Fruit fly (Drosophila melanogaster) whole organism, embryonic: ENCODE measurements around the gene wapl.

Source experiments
- CG10274 ChIP-seq: fragments of 200-800 bp; sonication (Bioruptor generic); optimal IDR thresholded peaks from 3 replicates; lab custom pipeline; 2017; ENCODE audit warnings: missing biosample characterization, mild to moderate bottlenecking, missing genetic modification characterization
- CG10321 ChIP-seq: fragments of 200-800 bp; sonication (Bioruptor generic); IDR thresholded peaks from 2 replicates; pipeline ENCODE4 v1.3.6; 2022; ENCODE audit warnings: missing biosample characterization, missing genetic modification characterization
- CG12744 ChIP-seq: fragments of 200-800 bp; sonication (Bioruptor generic); optimal IDR thresholded peaks from 2 replicates; lab custom pipeline; 2016; ENCODE audit warnings: missing biosample characterization, missing genetic modification characterization
- CG13296 ChIP-seq: fragments of 200-800 bp; sonication (Bioruptor generic); optimal IDR thresholded peaks from 3 replicates; lab custom pipeline; 2018; ENCODE audit warnings: missing biosample characterization, mild to moderate bottlenecking, missing genetic modification characterization
- CG14667 ChIP-seq: fragments of 200-800 bp; sonication (Bioruptor generic); IDR thresholded peaks from 2 replicates; pipeline ENCODE4 v1.3.6; 2022; ENCODE audit warnings: missing biosample characterization, missing genetic modification characterization
- CG17829 ChIP-seq: fragments of 200-800 bp; optimal IDR thresholded peaks from 2 replicates; lab custom pipeline; 2019; ENCODE audit warnings: missing biosample characterization, mild to moderate bottlenecking, missing genetic modification characterization, moderate library complexity
- CG2678 ChIP-seq: fragments of 200-800 bp; sonication (Bioruptor generic); optimal IDR thresholded peaks from 3 replicates; lab custom pipeline; 2019; ENCODE audit warnings: missing biosample characterization, mild to moderate bottlenecking, missing genetic modification characterization, moderate library complexity
- CG31365 ChIP-seq: fragments of 200-800 bp; sonication (Bioruptor generic); optimal IDR thresholded peaks from 2 replicates; lab custom pipeline; 2018; ENCODE audit warnings: missing biosample characterization, mild to moderate bottlenecking, missing genetic modification characterization
- CG32532 ChIP-seq: fragments of 200-800 bp; sonication (Bioruptor generic); IDR thresholded peaks from 2 replicates; pipeline ENCODE4 v1.3.6; 2022; ENCODE audit warnings: missing biosample characterization, missing genetic modification characterization
- CG4424 ChIP-seq: fragments of 200-800 bp; sonication (Bioruptor generic); optimal IDR thresholded peaks from 3 replicates; lab custom pipeline; 2016; ENCODE audit warnings: missing biosample characterization, missing genetic modification characterization
- CG7987 ChIP-seq: fragments of 200-800 bp; sonication (Bioruptor generic); optimal IDR thresholded peaks from 2 replicates; lab custom pipeline; 2018; ENCODE audit warnings: missing biosample characterization, mild to moderate bottlenecking, missing genetic modification characterization, moderate library complexity
- CG8290 ChIP-seq, 3 experiments: fragments of 200-800 bp; sonication (Bioruptor generic); optimal IDR thresholded peaks; 2 replicates each; lab custom pipeline; 2016 to 2019; ENCODE audit warnings: missing biosample characterization in 3 of 3, missing genetic modification characterization in 3 of 3, mild to moderate bottlenecking in 2 of 3, moderate library complexity in 1 of 3
- CTCF ChIP-seq: fragments of 200-800 bp; sonication (Bioruptor generic); optimal IDR thresholded peaks from 2 replicates; lab custom pipeline; 2017; ENCODE audit warnings: missing biosample characterization, mild to moderate bottlenecking, missing genetic modification characterization, moderate library complexity
- CrebB ChIP-seq: fragments of 200-800 bp; sonication (Bioruptor generic); optimal IDR thresholded peaks from 3 replicates; lab custom pipeline; 2018; ENCODE audit warnings: missing biosample characterization, mild to moderate bottlenecking, missing genetic modification characterization
- D19A ChIP-seq: fragments of 200-800 bp; optimal IDR thresholded peaks from 3 replicates; lab custom pipeline; 2019; ENCODE audit warnings: missing biosample characterization, mild to moderate bottlenecking, missing genetic modification characterization, moderate library complexity
- Dbx ChIP-seq: fragments of 200-800 bp; sonication (Bioruptor generic); IDR thresholded peaks from 3 replicates; pipeline ENCODE4 v1.3.6; 2022; ENCODE audit warnings: missing biosample characterization, missing genetic modification characterization
- E2f1 ChIP-seq: fragments of 200-800 bp; sonication (Bioruptor generic); IDR thresholded peaks from 2 replicates; pipeline ENCODE4 v1.3.6; 2022; ENCODE audit warnings: missing biosample characterization, missing genetic modification characterization
- E2f2 ChIP-seq: fragments of 200-800 bp; sonication (Bioruptor generic); IDR thresholded peaks from 2 replicates; pipeline ENCODE4 v1.3.6; 2022; ENCODE audit warnings: missing biosample characterization, missing genetic modification characterization
- Fer1 ChIP-seq: fragments of 200-800 bp; sonication (Bioruptor generic); optimal IDR thresholded peaks from 2 replicates; lab custom pipeline; 2017; ENCODE audit warnings: missing biosample characterization, mild to moderate bottlenecking, missing genetic modification characterization
- GATAe ChIP-seq: fragments of 200-800 bp; sonication (Bioruptor generic); conservative IDR thresholded peaks from 2 replicates; pipeline ENCODE4 v1.3.6; 2022; ENCODE audit warnings: missing biosample characterization, missing genetic modification characterization
- Gsc ChIP-seq: fragments of 200-800 bp; sonication (Bioruptor generic); IDR thresholded peaks from 2 replicates; pipeline ENCODE4 v1.3.6; 2022; ENCODE audit warnings: missing biosample characterization, missing genetic modification characterization
- HLHmδ ChIP-seq: fragments of 200-800 bp; sonication (Bioruptor generic); optimal IDR thresholded peaks from 2 replicates; lab custom pipeline; 2018; ENCODE audit warnings: missing biosample characterization, mild to moderate bottlenecking, missing genetic modification characterization, moderate library complexity
- Hey ChIP-seq: fragments of 200-800 bp; sonication (Bioruptor generic); optimal IDR thresholded peaks from 3 replicates; lab custom pipeline; 2018; ENCODE audit warnings: missing biosample characterization, mild to moderate bottlenecking, missing genetic modification characterization
- Hr39 ChIP-seq: fragments of >200 bp; optimal IDR thresholded peaks from 2 replicates; lab custom pipeline; 2017
- Max ChIP-seq: fragments of 200-800 bp; sonication (Bioruptor generic); optimal IDR thresholded peaks from 2 replicates; lab custom pipeline; 2016; ENCODE audit warnings: missing biosample characterization, mild to moderate bottlenecking, missing genetic modification characterization
- Meics ChIP-seq: fragments of 200-800 bp; sonication (Bioruptor generic); optimal IDR thresholded peaks from 2 replicates; lab custom pipeline; 2017; ENCODE audit warnings: missing biosample characterization, mild to moderate bottlenecking, missing genetic modification characterization
- NfI ChIP-seq: fragments of 200-800 bp; sonication (Bioruptor generic); optimal IDR thresholded peaks from 3 replicates; lab custom pipeline; 2018; ENCODE audit warnings: missing biosample characterization, mild to moderate bottlenecking, missing genetic modification characterization, moderate library complexity
- Side ChIP-seq: fragments of 200-800 bp; sonication (Bioruptor generic); optimal IDR thresholded peaks from 2 replicates; lab custom pipeline; 2016; ENCODE audit warnings: missing biosample characterization, missing genetic modification characterization
- Trl ChIP-seq, 3 experiments: fragments of >200 bp in 2 of 3; fragments of 200-800 bp in 1 of 3; sonication (Bioruptor generic) in 1 of 3; optimal IDR thresholded peaks; 2 replicates in 1 of 3; 3 replicates in 2 of 3; lab custom pipeline; 2016 to 2017; ENCODE audit warnings: missing biosample characterization in 1 of 3, missing genetic modification characterization in 1 of 3
- chif ChIP-seq, 2 experiments: fragments of 200-800 bp; sonication (Bioruptor generic); optimal IDR thresholded peaks; 3 replicates each; lab custom pipeline; 2016; ENCODE audit warnings: missing biosample characterization in 2 of 2, missing genetic modification characterization in 2 of 2
- ci ChIP-seq: fragments of 200-800 bp; sonication (Bioruptor generic); IDR thresholded peaks from 3 replicates; pipeline ENCODE4 v1.3.6; 2022; ENCODE audit warnings: missing biosample characterization, missing genetic modification characterization
- crc ChIP-seq: fragments of 200-800 bp; sonication (Bioruptor generic); optimal IDR thresholded peaks from 2 replicates; lab custom pipeline; 2016; ENCODE audit warnings: missing biosample characterization, missing genetic modification characterization
- dimm ChIP-seq: fragments of 200-800 bp; sonication (Bioruptor generic); IDR thresholded peaks from 2 replicates; pipeline ENCODE4 v1.3.6; 2022; ENCODE audit warnings: missing biosample characterization, missing genetic modification characterization
- dm ChIP-seq: fragments of 200-800 bp; sonication (Bioruptor generic); optimal IDR thresholded peaks from 3 replicates; lab custom pipeline; 2016; ENCODE audit warnings: missing biosample characterization, missing genetic modification characterization
- dpn ChIP-seq, 2 experiments: fragments of 200-800 bp; sonication (Bioruptor generic); optimal IDR thresholded peaks; 3 replicates each; lab custom pipeline; 2016; ENCODE audit warnings: missing biosample characterization in 2 of 2, missing genetic modification characterization in 2 of 2
- fu2 ChIP-seq: fragments of 200-800 bp; sonication (Bioruptor generic); optimal IDR thresholded peaks from 2 replicates; lab custom pipeline; 2016; ENCODE audit warnings: missing biosample characterization, missing genetic modification characterization
- gcm ChIP-seq: fragments of 200-800 bp; sonication (Bioruptor generic); optimal IDR thresholded peaks from 2 replicates; lab custom pipeline; 2019; ENCODE audit warnings: missing biosample characterization, mild to moderate bottlenecking, missing genetic modification characterization, moderate library complexity
- grau ChIP-seq: fragments of 200-800 bp; optimal IDR thresholded peaks from 3 replicates; lab custom pipeline; 2019; ENCODE audit warnings: missing biosample characterization, mild to moderate bottlenecking, missing genetic modification characterization, moderate library complexity
- hb ChIP-seq: fragments of 200-800 bp; sonication (Bioruptor generic); IDR thresholded peaks from 3 replicates; pipeline ENCODE4 v1.3.6; 2022; ENCODE audit warnings: missing biosample characterization, missing genetic modification characterization; ENCODE audit not compliant: partially characterized antibody
- jumu ChIP-seq: fragments of 200-800 bp; sonication (Bioruptor generic); optimal IDR thresholded peaks from 3 replicates; lab custom pipeline; 2016; ENCODE audit warnings: missing biosample characterization, missing genetic modification characterization
- lmd ChIP-seq: fragments of 200-800 bp; sonication (Bioruptor generic); IDR thresholded peaks from 2 replicates; pipeline ENCODE4 v1.3.6; 2022; ENCODE audit warnings: missing biosample characterization, missing genetic modification characterization
- lov ChIP-seq, 2 experiments: fragments of 200-800 bp in 1 of 2; fragments of >200 bp in 1 of 2; sonication (Bioruptor generic) in 1 of 2; IDR thresholded peaks in 1 of 2; optimal IDR thresholded peaks in 1 of 2; 2 replicates in 1 of 2; 3 replicates in 1 of 2; pipeline versions ENCODE4 v1.3.6 to Lab custom; 2017 to 2022; ENCODE audit warnings: missing biosample characterization in 1 of 2, missing genetic modification characterization in 1 of 2
- org-1 ChIP-seq: fragments of 200-800 bp; sonication (Bioruptor generic); optimal IDR thresholded peaks from 2 replicates; lab custom pipeline; 2017; ENCODE audit warnings: missing biosample characterization, missing genetic modification characterization
- p53 ChIP-seq: fragments of 200-800 bp; sonication (Bioruptor generic); optimal IDR thresholded peaks from 2 replicates; lab custom pipeline; 2016; ENCODE audit warnings: missing biosample characterization, missing genetic modification characterization
- schlank ChIP-seq: fragments of 200-800 bp; sonication (Bioruptor generic); optimal IDR thresholded peaks from 2 replicates; lab custom pipeline; 2018; ENCODE audit warnings: missing biosample characterization, mild to moderate bottlenecking, missing genetic modification characterization
- sqz ChIP-seq: fragments of 200-800 bp; sonication (Bioruptor generic); optimal IDR thresholded peaks from 3 replicates; lab custom pipeline; 2018; ENCODE audit warnings: missing biosample characterization, mild to moderate bottlenecking, missing genetic modification characterization
- tna ChIP-seq: fragments of 200-800 bp; sonication (Bioruptor generic); IDR thresholded peaks from 2 replicates; pipeline ENCODE4 v1.3.6; 2022; ENCODE audit warnings: missing biosample characterization, missing genetic modification characterization; ENCODE audit not compliant: partially characterized antibody
- vfl ChIP-seq: fragments of 200-800 bp; sonication (Bioruptor generic); optimal IDR thresholded peaks from 2 replicates; lab custom pipeline; 2016; ENCODE audit warnings: missing biosample characterization, missing genetic modification characterization

Gene wapl

dm6 chrX:2123013-2123964, 35.5 kb downstream of the wapl start, which contains the start of gene ph-d (continued):
- TF ChIP-seq dm (GFP tag; lab: Kevin White, UChicago), result peak; percentile 67
- no peak for TF ChIP-seq jumu (GFP tag; lab: Kevin White, UChicago)
- no peak for TF ChIP-seq hb (GFP tag; lab: Robert Waterston, UW)
- TF ChIP-seq vfl (GFP tag; lab: Kevin White, UChicago), result peak; percentile 1
- TF ChIP-seq Meics (GFP tag; lab: Kevin White, UChicago), result peak; percentile 62
- peak; percentile 99 for TF ChIP-seq D19A (tag; lab: Kevin White, UChicago)
- TF ChIP-seq E2f1, result peak; percentile 42; the same call in 1 of the 2 replicates
- peak; percentile 71 to 85 for TF ChIP-seq Trl (optimal IDR thresholded peaks at IDR 0.05; lab: Kevin White, UChicago)
- peak; percentile 27 for TF ChIP-seq Trl (GFP tag; optimal IDR thresholded peaks at IDR 0.05; lab: Kevin White, UChicago)
- TF ChIP-seq crc (GFP tag; lab: Kevin White, UChicago), result no peak
- peak; percentile 46; the same call in 1 of the 2 replicates for TF ChIP-seq lmd (GFP tag; lab: Robert Waterston, UW)
- TF ChIP-seq grau, result peak; percentile 42
- no peak for TF ChIP-seq CG12744 (GFP tag; lab: Kevin White, UChicago)
- peak; percentile 47 for TF ChIP-seq CG13296 (GFP tag; lab: Kevin White, UChicago)
- TF ChIP-seq CG10321, result peak; percentile 98
- TF ChIP-seq CrebB (tag; lab: Kevin White, UChicago), result no peak
- TF ChIP-seq CTCF (GFP tag; lab: Kevin White, UChicago), result peak; percentile 40
- no peak for TF ChIP-seq Hr39 (lab: Kevin White, UChicago)
- TF ChIP-seq CG8290 (GFP tag; optimal IDR thresholded peaks at IDR 0.05; lab: Kevin White, UChicago), result no peak
- TF ChIP-seq CG8290 (tag; optimal IDR thresholded peaks at IDR 0.05; lab: Kevin White, UChicago), result peak in 1 of 2 experiments; percentile 69
- TF ChIP-seq Max, result peak; percentile 26
- TF ChIP-seq CG32532 (GFP tag; lab: Robert Waterston, UW), result peak; percentile 33; the same call in 1 of the 2 replicates
- TF ChIP-seq sqz (GFP tag; lab: Kevin White, UChicago), result peak; percentile 97
- peak; percentile 31 for TF ChIP-seq NfI (GFP tag; lab: Kevin White, UChicago)
- peak; percentile 43 for TF ChIP-seq Hey (tag; lab: Kevin White, UChicago)
- TF ChIP-seq Dbx (GFP tag; lab: Robert Waterston, UW), result peak; percentile 32; the same call in 1 of the 3 replicates
- peak; percentile 2 for TF ChIP-seq gcm
- TF ChIP-seq Side (GFP tag; lab: Kevin White, UChicago), result no peak
- peak in 1 of 2 experiments; percentile 35 for TF ChIP-seq chif (GFP tag; optimal IDR thresholded peaks at IDR 0.05; lab: Kevin White, UChicago)
- TF ChIP-seq HLHmδ (GFP tag; lab: Kevin White, UChicago), result peak; percentile 38
- TF ChIP-seq CG17829, result peak; percentile 46
- peak; percentile 25; the same call in 1 of the 2 replicates for TF ChIP-seq CG14667
- peak; percentile 68 for TF ChIP-seq E2f2 (GFP tag; lab: Robert Waterston, UW)
- TF ChIP-seq org-1 (GFP tag; lab: Kevin White, UChicago), result no peak
- peak; percentile 48 for TF ChIP-seq Fer1 (GFP tag; lab: Kevin White, UChicago)
- TF ChIP-seq CG4424 (GFP tag; lab: Kevin White, UChicago), result peak; percentile 35
- TF ChIP-seq Gsc, result no peak
- peak; percentile 24 for TF ChIP-seq CG10274
- TF ChIP-seq ci (GFP tag; lab: Robert Waterston, UW), result peak; percentile 62; the same call in 1 of the 3 replicates
- TF ChIP-seq CG7987 (GFP tag; lab: Kevin White, UChicago), result peak; percentile 66
- TF ChIP-seq dpn (GFP tag; optimal IDR thresholded peaks at IDR 0.05; lab: Kevin White, UChicago), result peak in 1 of 2 experiments; percentile 7
- TF ChIP-seq dimm (GFP tag; lab: Robert Waterston, UW), result no peak
- TF ChIP-seq CG31365 (tag; lab: Kevin White, UChicago), result no peak
- no peak for TF ChIP-seq tna (GFP tag; lab: Robert Waterston, UW)
- peak; percentile 66 for TF ChIP-seq CG2678 (tag; lab: Kevin White, UChicago)
- no peak for TF ChIP-seq fu2 (GFP tag; lab: Kevin White, UChicago)
- TF ChIP-seq p53, result peak; percentile 56
- no peak for TF ChIP-seq lov (optimal IDR thresholded peaks at IDR 0.05; lab: Kevin White, UChicago)
- TF ChIP-seq lov (GFP tag; IDR thresholded peaks at IDR 0.05; lab: Robert Waterston, UW), result 0 out of 3 replicates have a peak, but pooled peaks have one; percentile 33
- TF ChIP-seq schlank (tag; lab: Kevin White, UChicago), result no peak
- TF ChIP-seq GATAe (GFP tag; lab: Robert Waterston, UW), result peak; percentile 57
